Fruit fly (Drosophila melanogaster) whole organism, embryonic: ENCODE data around the gene Taf2.

ENCODE experiments used
- BEAF-32 ChIP-seq: fragments of 200-800 bp; sonication (Bioruptor generic); optimal IDR thresholded peaks from 3 replicates; lab custom pipeline; 2017; ENCODE audit warnings: missing biosample characterization, missing genetic modification characterization, mild to moderate bottlenecking, moderate library complexity, missing genetic modification reagents
- CG4360 ChIP-seq: fragments of 200-800 bp; sonication (Bioruptor generic); IDR thresholded peaks from 2 replicates; pipeline ENCODE4 v1.3.6; 2022; ENCODE audit warnings: missing biosample characterization, missing genetic modification characterization
- CG8281 ChIP-seq: fragments of 200-800 bp; sonication (Bioruptor generic); optimal IDR thresholded peaks from 2 replicates; lab custom pipeline; 2018; ENCODE audit warnings: missing biosample characterization, mild to moderate bottlenecking, missing genetic modification characterization, moderate library complexity
- Dek ChIP-seq: fragments of 200-800 bp; sonication (Bioruptor generic); optimal IDR thresholded peaks from 3 replicates; lab custom pipeline; 2019; ENCODE audit warnings: missing biosample characterization, mild to moderate bottlenecking, missing genetic modification characterization, moderate library complexity
- Hsf ChIP-seq: fragments of 200-800 bp; sonication (Bioruptor generic); optimal IDR thresholded peaks from 3 replicates; lab custom pipeline; 2016; ENCODE audit warnings: missing biosample characterization, missing genetic modification characterization
- Lhr ChIP-seq: fragments of 200-800 bp; sonication (Bioruptor generic); optimal IDR thresholded peaks from 3 replicates; lab custom pipeline; 2017; ENCODE audit warnings: mild to moderate bottlenecking, missing biosample characterization, missing genetic modification reagents, missing genetic modification characterization
- Optix ChIP-seq: fragments of 200-800 bp; sonication (Bioruptor generic); IDR thresholded peaks from 3 replicates; pipeline ENCODE4 v1.3.6; 2022; ENCODE audit warnings: missing biosample characterization, missing genetic modification characterization
- usp ChIP-seq: fragments of >200 bp; optimal IDR thresholded peaks from 2 replicates; lab custom pipeline; 2017; ENCODE audit warnings: missing biosample characterization, missing genetic modification characterization
- zen2 ChIP-seq: fragments of 200-800 bp; sonication (Bioruptor generic); IDR thresholded peaks from 3 replicates; pipeline ENCODE4 v1.3.6; 2022; ENCODE audit warnings: missing biosample characterization, missing genetic modification characterization; ENCODE audit not compliant: partially characterized antibody

DNA sequence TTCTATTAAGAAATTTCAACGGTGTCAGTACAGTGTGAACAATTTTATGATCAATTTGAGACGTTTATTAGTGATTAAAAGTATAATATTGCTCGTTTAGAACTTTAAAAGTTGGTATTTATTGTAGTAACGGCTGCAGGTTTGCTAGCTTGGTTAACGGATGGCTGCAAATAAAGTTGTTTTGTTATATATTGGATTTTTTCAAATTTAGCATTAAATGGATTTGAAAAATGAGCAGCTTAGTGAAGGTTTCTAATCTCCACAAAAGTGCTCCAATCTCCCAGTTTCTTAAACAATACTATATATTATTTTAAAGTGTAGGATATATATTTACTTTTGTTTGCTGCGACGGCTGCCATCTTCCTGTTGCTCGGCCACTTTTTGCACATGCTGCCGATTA lies 16.4 kb downstream of the Taf2 start:
- no peak for TF ChIP-seq CG8281 (tag; lab: Kevin White, UChicago)
- no peak for TF ChIP-seq CG4360
- TF ChIP-seq Lhr, result no peak
- no peak for TF ChIP-seq Dek (tag; lab: Kevin White, UChicago)
- no peak for TF ChIP-seq Hsf (GFP tag; lab: Kevin White, UChicago)
- no peak for TF ChIP-seq Optix
- TF ChIP-seq BEAF-32, result no peak
- TF ChIP-seq zen2, result no peak
- TF ChIP-seq usp (GFP tag; lab: Kevin White, UChicago), result no peak
